Worm (Caenorhabditis elegans) whole organism, mixed stage, embryonic: ENCODE measurements around the gene pals-29.

Source experiments
- M03D4.4 ChIP-seq: sonication (generic microtip); optimal IDR thresholded peaks from 2 replicates; lab custom pipeline; 2017; ENCODE audit warnings: mild to moderate bottlenecking, missing genetic modification characterization, missing compliant biosample characterization
- blmp-1 ChIP-seq: fragments of 150-350 bp; optimal IDR thresholded peaks from 2 replicates; lab custom pipeline; 2014; ENCODE audit warnings: missing biosample characterization, missing genetic modification characterization
- ceh-39 ChIP-seq: fragments of 150-350 bp; optimal IDR thresholded peaks from 2 replicates; lab custom pipeline; 2014; ENCODE audit warnings: missing biosample characterization, missing genetic modification characterization
- ceh-43 ChIP-seq: fragments of 200-800 bp; sonication (Bioruptor generic); optimal IDR thresholded peaks from 2 replicates; lab custom pipeline; 2018; ENCODE audit warnings: mild to moderate bottlenecking, missing genetic modification characterization, moderate library complexity, missing compliant biosample characterization
- ceh-83 ChIP-seq: fragments of 200-800 bp; sonication (Bioruptor generic); optimal IDR thresholded peaks from 2 replicates; lab custom pipeline; 2018; ENCODE audit warnings: mild to moderate bottlenecking, missing genetic modification characterization, missing compliant biosample characterization
- ces-1 ChIP-seq: fragments of 150-350 bp; optimal IDR thresholded peaks from 2 replicates; lab custom pipeline; 2014; ENCODE audit warnings: missing biosample characterization, missing genetic modification reagents, missing genetic modification characterization
- cnd-1 ChIP-seq: fragments of 200-800 bp; sonication (Bioruptor generic); optimal IDR thresholded peaks from 2 replicates; lab custom pipeline; 2018; ENCODE audit warnings: mild to moderate bottlenecking, missing genetic modification characterization, missing compliant biosample characterization
- drap-1 ChIP-seq: fragments of 200-800 bp; sonication (Bioruptor generic); optimal IDR thresholded peaks from 3 replicates; lab custom pipeline; 2018; ENCODE audit warnings: mild to moderate bottlenecking, missing genetic modification characterization, missing compliant biosample characterization
- elt-1 ChIP-seq: sonication (generic microtip); optimal IDR thresholded peaks from 2 replicates; lab custom pipeline; 2017; ENCODE audit warnings: missing genetic modification characterization, mild to moderate bottlenecking, missing compliant biosample characterization, antibody characterized with exemption, moderate library complexity, borderline replicate concordance; ENCODE audit not compliant: insufficient read depth
- elt-3 ChIP-seq: fragments of 150-350 bp; optimal IDR thresholded peaks from 2 replicates; lab custom pipeline; 2014; ENCODE audit warnings: missing biosample characterization, missing genetic modification characterization
- flh-1 ChIP-seq: fragments of 200-800 bp; sonication (Bioruptor generic); optimal IDR thresholded peaks from 2 replicates; lab custom pipeline; 2018; ENCODE audit warnings: mild to moderate bottlenecking, missing genetic modification characterization, moderate library complexity, missing compliant biosample characterization
- ham-2 ChIP-seq: fragments of 200-800 bp; sonication (Bioruptor generic); optimal IDR thresholded peaks from 2 replicates; lab custom pipeline; 2018; ENCODE audit warnings: mild to moderate bottlenecking, missing genetic modification characterization, missing compliant biosample characterization
- hlh-1 ChIP-seq: fragments of 150-350 bp; optimal IDR thresholded peaks from 2 replicates; lab custom pipeline; 2014; ENCODE audit warnings: missing biosample characterization, missing genetic modification reagents, missing genetic modification characterization
- lin-13 ChIP-seq: fragments of 150-350 bp; optimal IDR thresholded peaks from 2 replicates; lab custom pipeline; 2014; ENCODE audit warnings: missing biosample characterization, missing genetic modification characterization
- lin-32 ChIP-seq: fragments of 200-800 bp; sonication (Bioruptor generic); optimal IDR thresholded peaks from 2 replicates; lab custom pipeline; 2018; ENCODE audit warnings: mild to moderate bottlenecking, missing genetic modification characterization, missing compliant biosample characterization
- lsy-2 ChIP-seq: fragments of 150-350 bp; optimal IDR thresholded peaks from 2 replicates; lab custom pipeline; 2014; ENCODE audit warnings: missing biosample characterization, missing genetic modification characterization
- mep-1 ChIP-seq: fragments of 150-350 bp; optimal IDR thresholded peaks from 2 replicates; lab custom pipeline; 2017; ENCODE audit warnings: missing biosample characterization, missing genetic modification reagents, missing genetic modification characterization, inconsistent platforms
- mls-2 ChIP-seq: sonication (generic microtip); optimal IDR thresholded peaks from 2 replicates; lab custom pipeline; 2016; ENCODE audit warnings: mild to moderate bottlenecking, missing genetic modification characterization, moderate library complexity, missing compliant biosample characterization
- nhr-12 ChIP-seq: fragments of 150-350 bp; optimal IDR thresholded peaks from 2 replicates; lab custom pipeline; 2014; ENCODE audit warnings: missing biosample characterization, missing genetic modification characterization
- nhr-2 ChIP-seq: fragments of 150-350 bp; optimal IDR thresholded peaks from 2 replicates; lab custom pipeline; 2014; ENCODE audit warnings: missing biosample characterization, missing genetic modification characterization
- nhr-237 ChIP-seq: fragments of 150-350 bp; optimal IDR thresholded peaks from 2 replicates; lab custom pipeline; 2014; ENCODE audit warnings: missing biosample characterization, missing genetic modification characterization
- nhr-28 ChIP-seq: fragments of 150-350 bp; optimal IDR thresholded peaks from 2 replicates; lab custom pipeline; 2014; ENCODE audit warnings: missing biosample characterization, missing genetic modification characterization
- nhr-76 ChIP-seq: sonication (generic microtip); optimal IDR thresholded peaks from 2 replicates; lab custom pipeline; 2017; ENCODE audit warnings: missing biosample characterization, missing genetic modification characterization
- pha-4 ChIP-seq: fragments of 150-350 bp; optimal IDR thresholded peaks from 2 replicates; lab custom pipeline; 2018; ENCODE audit warnings: missing biosample characterization, missing genetic modification reagents, missing genetic modification characterization
- sem-2 ChIP-seq: fragments of 200-800 bp; sonication (Bioruptor generic); optimal IDR thresholded peaks from 2 replicates; lab custom pipeline; 2018; ENCODE audit warnings: mild to moderate bottlenecking, missing genetic modification characterization, missing compliant biosample characterization
- snpc-4 ChIP-seq: fragments of 150-350 bp; optimal IDR thresholded peaks from 2 replicates; lab custom pipeline; 2014; ENCODE audit warnings: missing biosample characterization, missing genetic modification characterization
- sptf-1 ChIP-seq: sonication (generic microtip); optimal IDR thresholded peaks from 2 replicates; lab custom pipeline; 2017; ENCODE audit warnings: mild to moderate bottlenecking, missing genetic modification characterization, moderate library complexity, missing compliant biosample characterization
- tbx-8 ChIP-seq: fragments of 200-800 bp; sonication (Bioruptor generic); optimal IDR thresholded peaks from 2 replicates; lab custom pipeline; 2018; ENCODE audit warnings: mild to moderate bottlenecking, missing genetic modification characterization, moderate library complexity, missing compliant biosample characterization
- unc-39 ChIP-seq: fragments of 150-350 bp; optimal IDR thresholded peaks from 2 replicates; lab custom pipeline; 2014; ENCODE audit warnings: missing biosample characterization, missing genetic modification characterization
- unc-62 ChIP-seq: fragments of 150-350 bp; optimal IDR thresholded peaks from 2 replicates; lab custom pipeline; 2014; ENCODE audit warnings: missing biosample characterization, missing genetic modification reagents, missing genetic modification characterization
- zip-8 ChIP-seq: fragments of 150-350 bp; optimal IDR thresholded peaks from 2 replicates; lab custom pipeline; 2014; ENCODE audit warnings: missing biosample characterization, missing genetic modification characterization
- ztf-11 ChIP-seq: fragments of 150-350 bp; optimal IDR thresholded peaks from 2 replicates; lab custom pipeline; 2014; ENCODE audit warnings: missing biosample characterization, missing genetic modification characterization

The pals-29 gene

DNA sequence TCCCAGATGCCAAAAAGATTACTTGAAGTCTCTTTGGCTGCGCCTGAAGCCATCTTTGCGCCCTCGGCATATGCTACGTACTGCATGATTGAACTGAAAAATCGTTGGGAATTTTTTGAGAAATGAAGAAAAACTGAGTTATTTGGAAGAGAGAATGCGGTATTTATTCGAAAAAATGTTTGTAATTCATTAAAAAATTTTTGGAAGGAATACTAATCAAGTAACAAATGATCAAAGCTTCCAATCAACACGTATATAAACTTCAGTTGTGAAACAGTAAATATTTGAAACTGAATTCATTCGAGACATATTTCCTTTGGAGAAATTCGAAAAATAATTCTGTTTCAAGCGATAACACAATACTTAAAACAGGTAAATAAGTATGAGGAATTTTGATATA, at the start of gene pals-29:
pals-29 (minus strand) TSS at position 101 of the 400 bp plus-strand sequence.
- no peak for TF ChIP-seq nhr-12
- TF ChIP-seq nhr-76 (tag; lab: Kevin White, UChicago) = no peak
- no peak for TF ChIP-seq lin-13 (tag; lab: Kevin White, UChicago)
- no peak for TF ChIP-seq unc-39 (tag; lab: Kevin White, UChicago)
- no peak for TF ChIP-seq ceh-39 (tag; lab: Kevin White, UChicago)
- no peak for TF ChIP-seq drap-1 (GFP tag; lab: Kevin White, UChicago)
- TF ChIP-seq ces-1 (GFP tag; lab: Kevin White, UChicago) = no peak
- no peak for TF ChIP-seq cnd-1
- no peak for TF ChIP-seq nhr-28 (tag; lab: Kevin White, UChicago)
- no peak for TF ChIP-seq nhr-2 (tag; lab: Kevin White, UChicago)
- no peak for TF ChIP-seq mep-1 (tag; lab: Kevin White, UChicago)
- no peak for TF ChIP-seq ceh-83 (GFP tag; lab: Kevin White, UChicago)
- no peak for TF ChIP-seq sptf-1 (tag; lab: Kevin White, UChicago)
- no peak for TF ChIP-seq nhr-237
- no peak for TF ChIP-seq elt-3 (tag; lab: Kevin White, UChicago)
- no peak for TF ChIP-seq snpc-4
- TF ChIP-seq sem-2 = no peak
- TF ChIP-seq mls-2 = no peak
- TF ChIP-seq ham-2 (GFP tag; lab: Kevin White, UChicago) = no peak

DNA sequence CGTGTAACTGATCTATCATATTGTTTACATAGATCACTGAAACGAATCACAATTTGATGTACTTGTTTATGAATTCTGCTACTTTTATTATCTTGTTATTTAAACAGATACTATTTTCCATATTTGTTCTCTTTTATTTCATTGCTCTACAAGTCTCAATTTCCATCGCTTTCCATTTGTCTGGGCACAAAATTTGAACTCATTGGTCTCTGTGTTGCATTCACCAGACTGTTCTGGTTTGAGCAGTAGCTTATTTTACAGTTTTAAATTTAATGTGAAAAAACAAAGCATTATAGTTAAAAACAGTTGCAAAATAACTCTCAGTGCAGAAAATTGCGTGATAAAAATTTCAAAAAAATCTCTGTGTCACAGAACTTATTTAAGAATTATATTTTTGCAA, 45.2 kb upstream of the pals-29 start:
- TF ChIP-seq M03D4.4 (tag; lab: Kevin White, UChicago) (no peak), hlh-1 (tag; lab: Kevin White, UChicago) (no peak), unc-39 (tag; lab: Kevin White, UChicago) (no peak), sem-2 (no peak)

DNA sequence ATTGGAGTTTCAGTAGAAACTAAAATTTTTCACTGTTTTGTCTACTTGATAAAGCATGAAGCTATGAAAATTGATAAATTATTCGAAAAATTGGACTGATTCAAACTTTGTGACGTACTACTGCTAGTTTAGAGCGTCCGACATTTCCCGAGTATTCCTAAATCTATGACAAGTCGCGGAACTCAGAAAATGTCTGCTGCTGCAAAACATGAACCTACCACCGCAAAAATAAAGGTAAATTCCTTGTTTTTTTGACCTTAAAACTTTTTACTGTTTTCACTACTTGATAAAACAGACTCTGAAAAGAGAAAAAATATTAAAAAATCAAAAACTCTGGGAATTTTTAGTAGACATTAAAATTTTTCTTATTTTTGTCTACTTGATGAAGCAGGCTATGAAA, 44.3 kb upstream of the pals-29 start:
- TF ChIP-seq flh-1 (GFP tag; lab: Kevin White, UChicago) = no peak
- TF ChIP-seq cnd-1 = no peak
- no peak for TF ChIP-seq sptf-1 (tag; lab: Kevin White, UChicago)
- TF ChIP-seq M03D4.4 (tag; lab: Kevin White, UChicago) = no peak
- TF ChIP-seq blmp-1 (tag; lab: Kevin White, UChicago) = no peak
- no peak for TF ChIP-seq drap-1 (GFP tag; lab: Kevin White, UChicago)
- TF ChIP-seq lsy-2 = no peak
- TF ChIP-seq nhr-76 (tag; lab: Kevin White, UChicago) = no peak
- no peak for TF ChIP-seq nhr-237
- no peak for TF ChIP-seq nhr-12
- TF ChIP-seq elt-1 = no peak
- no peak for TF ChIP-seq pha-4 (tag; lab: Kevin White, UChicago)

DNA sequence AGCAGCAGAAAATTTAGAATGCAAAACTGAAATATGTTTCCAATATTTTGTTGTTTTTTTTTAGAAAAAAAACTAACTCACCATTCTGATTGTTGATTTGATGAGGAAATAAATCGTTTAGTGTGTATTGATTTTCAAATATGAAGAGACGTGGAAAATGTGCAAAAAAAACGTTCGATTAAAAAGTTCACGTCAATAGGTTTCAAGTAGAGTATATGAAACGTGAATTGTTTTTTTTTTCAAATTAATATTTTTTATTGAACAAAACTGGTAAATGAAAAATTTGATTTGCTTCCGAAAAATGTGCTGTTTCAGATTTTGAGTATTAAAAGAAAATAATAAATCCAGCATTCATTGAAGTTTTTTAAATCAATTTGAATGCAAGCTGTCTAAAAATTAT, 38.5 kb upstream of the pals-29 start, which contains the start of gene irld-18:
irld-18 (minus strand) TSS at position 101 of the 400 bp plus-strand sequence.
- TF ChIP-seq nhr-237 = no peak
- TF ChIP-seq snpc-4 = no peak
- TF ChIP-seq sptf-1 (tag; lab: Kevin White, UChicago) = no peak
- no peak for TF ChIP-seq M03D4.4 (tag; lab: Kevin White, UChicago)
- TF ChIP-seq cnd-1 = no peak
- no peak for TF ChIP-seq ceh-83 (GFP tag; lab: Kevin White, UChicago)
- no peak for TF ChIP-seq elt-3 (tag; lab: Kevin White, UChicago)
- no peak for TF ChIP-seq elt-1
- no peak for TF ChIP-seq nhr-12
- TF ChIP-seq ztf-11 = no peak
- TF ChIP-seq ceh-39 (tag; lab: Kevin White, UChicago) = no peak
- no peak for TF ChIP-seq mls-2
- no peak for TF ChIP-seq ceh-43
- no peak for TF ChIP-seq blmp-1 (tag; lab: Kevin White, UChicago)
- TF ChIP-seq lin-13 (tag; lab: Kevin White, UChicago) = no peak
- no peak for TF ChIP-seq nhr-28 (tag; lab: Kevin White, UChicago)
- TF ChIP-seq ham-2 (GFP tag; lab: Kevin White, UChicago) = no peak
- TF ChIP-seq lin-32 (GFP tag; lab: Kevin White, UChicago) = no peak
- TF ChIP-seq tbx-8 (GFP tag; lab: Kevin White, UChicago) = no peak

DNA sequence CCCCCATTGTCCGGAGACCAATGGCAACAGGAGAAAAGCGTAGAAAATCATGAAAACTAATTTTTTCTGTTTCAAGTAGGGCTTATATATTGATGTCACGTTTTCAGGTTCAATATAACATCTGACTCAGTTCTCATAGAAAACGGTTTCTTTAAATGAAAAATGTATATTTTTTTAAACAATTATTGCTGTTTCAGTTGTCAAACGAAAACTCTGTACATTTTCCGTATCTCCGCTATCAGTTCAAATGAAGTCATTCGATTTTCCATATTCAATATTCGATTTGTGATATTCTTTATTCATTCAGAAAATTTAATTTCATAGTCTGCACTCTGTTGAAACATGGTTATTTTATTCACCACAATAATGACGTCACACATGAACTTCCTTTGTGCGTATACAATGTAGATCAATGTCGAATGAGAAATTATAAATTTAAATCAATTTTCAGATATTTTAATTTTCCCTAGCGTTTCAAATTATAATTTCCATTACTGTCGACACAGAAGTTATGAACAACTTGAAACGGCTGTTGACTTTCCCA, 36.3 kb upstream of the pals-29 start, which contains the start of gene Y57G11B.8:
Y57G11B.8 (minus strand) TSS at position 51 of the 544 bp plus-strand sequence.
- TF ChIP-seq ceh-83 (GFP tag; lab: Kevin White, UChicago) = no peak
- no peak for TF ChIP-seq lin-32 (GFP tag; lab: Kevin White, UChicago)
- TF ChIP-seq sptf-1 (tag; lab: Kevin White, UChicago) = no peak
- no peak for TF ChIP-seq hlh-1 (tag; lab: Kevin White, UChicago)
- no peak for TF ChIP-seq flh-1 (GFP tag; lab: Kevin White, UChicago)
- no peak for TF ChIP-seq unc-62 (GFP tag; lab: Kevin White, UChicago)
- TF ChIP-seq nhr-28 (tag; lab: Kevin White, UChicago) = no peak
- TF ChIP-seq nhr-237 = no peak
- TF ChIP-seq zip-8 (tag; lab: Kevin White, UChicago) = no peak
- no peak for TF ChIP-seq ztf-11
- no peak for TF ChIP-seq lsy-2
- TF ChIP-seq elt-3 (tag; lab: Kevin White, UChicago) = no peak
- TF ChIP-seq nhr-2 (tag; lab: Kevin White, UChicago) = no peak
- no peak for TF ChIP-seq blmp-1 (tag; lab: Kevin White, UChicago)
- no peak for TF ChIP-seq pha-4 (tag; lab: Kevin White, UChicago)
- no peak for TF ChIP-seq ceh-39 (tag; lab: Kevin White, UChicago)
